Fruit fly (Drosophila melanogaster) S2 (cell line): ENCODE results near the gene asf1.

Experiments used
- CG8478 ChIP-seq: fragments of >200 bp; optimal IDR thresholded peaks from 2 replicates; lab custom pipeline; 2018
- CTCF ChIP-seq, 2 experiments: fragments of >200 bp; optimal IDR thresholded peaks; 2 replicates each; lab custom pipeline; 2018

The asf1 gene

DNA sequence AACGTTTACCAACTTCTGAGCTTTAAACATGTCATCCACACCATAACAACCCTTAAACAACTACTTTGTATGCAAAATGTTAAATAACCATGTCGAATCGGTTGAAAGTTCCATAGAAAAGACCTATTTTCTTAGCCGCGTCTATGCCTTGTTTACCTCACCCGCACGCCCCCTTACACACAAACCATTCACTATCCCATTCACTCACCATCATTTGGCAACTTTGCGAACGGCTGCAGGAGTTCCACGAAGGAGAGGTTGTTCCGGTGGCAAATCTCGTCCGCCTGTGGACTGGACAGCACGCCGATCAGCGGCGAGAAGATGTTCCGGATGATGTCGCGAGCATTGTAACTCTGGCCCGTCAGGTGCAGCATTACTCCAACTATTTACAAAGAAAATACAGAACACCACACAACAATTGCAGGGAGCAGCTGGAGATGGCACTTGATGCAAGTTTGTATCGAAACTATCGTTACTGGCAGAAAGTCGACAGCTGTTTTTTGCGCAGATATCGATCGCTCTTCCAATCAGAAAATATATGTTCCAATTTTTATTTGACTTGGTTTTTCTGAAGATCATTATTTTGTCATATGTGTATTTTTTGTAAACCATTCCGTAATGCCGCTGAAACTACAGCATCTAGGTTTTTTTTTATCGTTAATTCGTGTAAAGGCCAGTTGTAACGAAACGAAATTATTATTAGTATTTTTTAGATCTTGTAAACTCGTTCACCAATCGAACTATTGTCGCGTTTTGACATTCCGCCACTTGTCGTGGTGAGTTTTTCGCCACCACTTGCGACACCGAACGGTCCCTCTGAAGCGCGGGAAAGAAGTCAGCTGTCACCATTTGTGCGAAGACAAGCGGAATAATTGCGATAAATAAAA lies at the start of gene asf1:
Gene asf1 (plus strand): TSS at position 823 of the 887 bp plus-strand sequence.
- peak in 1 of 2 experiments; percentile 28 for TF ChIP-seq CTCF (optimal IDR thresholded peaks at IDR 0.05; lab: Kevin White, UChicago)
- TF ChIP-seq CG8478 (lab: Kevin White, UChicago), result no peak

DNA sequence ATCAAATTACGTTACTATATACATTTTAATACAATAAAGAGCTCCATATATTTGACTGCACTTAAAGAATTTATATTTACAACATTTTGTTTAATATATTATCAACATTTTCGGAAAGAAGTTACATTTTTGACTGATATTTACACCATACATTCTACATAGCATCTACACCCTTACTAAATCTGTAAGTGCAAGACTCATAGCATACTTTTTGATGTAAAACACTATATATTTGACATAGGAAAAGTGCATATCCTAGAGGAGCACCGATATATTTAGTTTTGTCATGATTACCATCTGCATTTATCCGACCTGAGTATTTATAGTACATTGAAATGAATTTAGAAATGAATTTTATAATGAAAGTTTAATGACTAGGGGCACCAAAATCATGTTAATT lies 49.7 kb upstream of the asf1 start:
- TF ChIP-seq CG8478 (lab: Kevin White, UChicago) (no peak), CTCF (optimal IDR thresholded peaks at IDR 0.05; lab: Kevin White, UChicago) (peak; percentile 10 to 50)

DNA sequence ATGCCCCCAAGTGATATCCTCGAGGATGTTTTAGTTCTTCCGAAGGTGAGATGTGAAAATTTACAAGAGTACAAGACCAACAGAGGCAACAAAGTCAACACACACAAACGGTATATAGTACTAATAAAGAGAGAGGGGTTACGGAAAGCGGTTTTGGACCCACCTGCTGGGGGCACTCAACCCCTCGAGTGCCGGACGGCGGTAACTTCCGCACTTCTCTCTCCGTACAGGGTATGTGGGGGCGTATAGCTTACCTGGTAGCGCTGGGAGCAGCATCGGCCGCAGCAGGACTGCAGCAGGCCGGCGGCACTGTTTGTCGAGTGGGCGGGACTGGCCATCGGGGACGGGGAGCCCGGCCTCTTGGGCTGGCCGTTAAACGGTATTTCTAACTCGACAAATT lies 49.3 kb upstream of the asf1 start:
- no peak for TF ChIP-seq CG8478 (lab: Kevin White, UChicago)
- no peak for TF ChIP-seq CTCF (optimal IDR thresholded peaks at IDR 0.05; lab: Kevin White, UChicago)

DNA sequence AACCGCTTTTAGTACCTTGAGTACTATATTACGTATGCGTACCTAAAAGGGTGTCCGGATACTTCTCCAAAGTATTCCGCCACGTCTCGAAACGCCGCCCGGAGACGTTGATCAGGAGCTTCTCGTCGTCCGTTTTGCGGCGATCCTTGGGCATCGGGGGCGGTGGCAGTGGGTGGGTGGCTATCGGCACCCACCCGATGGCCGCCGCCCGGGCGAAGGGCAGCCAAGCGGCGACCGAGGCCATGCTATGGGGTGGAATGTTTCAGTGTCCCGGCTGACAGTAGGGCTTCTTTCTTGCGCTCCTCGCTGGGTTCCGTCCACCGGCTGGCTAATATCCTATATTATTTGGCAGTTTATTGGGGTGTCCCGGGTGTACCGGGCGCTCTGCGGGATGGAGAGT lies 44.2 kb upstream of the asf1 start:
- TF ChIP-seq CG8478 (lab: Kevin White, UChicago) (no peak), CTCF (optimal IDR thresholded peaks at IDR 0.05; lab: Kevin White, UChicago) (no peak)

DNA sequence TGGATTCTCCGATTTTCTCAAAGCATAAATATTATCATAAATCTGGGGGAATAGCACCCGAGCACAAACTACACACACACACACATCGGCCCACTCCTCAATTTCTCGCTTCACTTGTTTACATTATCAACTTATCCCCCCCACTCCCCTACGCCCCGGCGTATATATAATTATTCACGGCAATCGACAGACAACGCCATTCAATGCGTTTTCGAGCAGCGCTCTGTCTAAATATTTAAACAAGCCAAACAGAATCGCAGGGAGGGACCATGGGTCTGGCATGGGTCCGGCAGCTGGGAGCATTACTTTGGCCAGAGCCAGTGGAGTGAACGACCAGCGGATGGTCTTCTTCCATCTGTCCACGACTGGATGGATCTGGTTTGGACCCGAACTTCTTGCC lies 43.0 kb upstream of the asf1 start:
- TF ChIP-seq CTCF (optimal IDR thresholded peaks at IDR 0.05; lab: Kevin White, UChicago) (no peak), CG8478 (lab: Kevin White, UChicago) (no peak)

DNA sequence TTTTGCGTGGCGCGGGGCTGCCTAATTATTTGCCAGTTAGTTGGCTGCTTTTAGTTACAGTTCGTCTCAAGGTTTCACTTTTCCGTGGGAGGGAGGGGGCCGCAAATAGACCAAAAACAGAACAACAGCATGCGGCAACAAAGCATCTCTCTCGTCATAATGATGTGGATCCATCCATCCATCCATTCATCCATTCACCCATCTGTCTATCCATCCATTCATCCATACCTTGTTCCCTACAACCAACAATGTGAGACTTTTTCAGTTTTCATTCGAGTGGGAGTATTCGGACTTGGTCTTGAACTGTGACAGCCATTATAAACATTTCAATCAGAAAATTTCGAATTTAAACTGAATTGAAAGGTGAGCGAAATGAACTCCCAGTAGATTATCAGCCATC lies 39.3 kb upstream of the asf1 start:
- TF ChIP-seq CTCF (optimal IDR thresholded peaks at IDR 0.05; lab: Kevin White, UChicago), result no peak
- no peak for TF ChIP-seq CG8478 (lab: Kevin White, UChicago)

DNA sequence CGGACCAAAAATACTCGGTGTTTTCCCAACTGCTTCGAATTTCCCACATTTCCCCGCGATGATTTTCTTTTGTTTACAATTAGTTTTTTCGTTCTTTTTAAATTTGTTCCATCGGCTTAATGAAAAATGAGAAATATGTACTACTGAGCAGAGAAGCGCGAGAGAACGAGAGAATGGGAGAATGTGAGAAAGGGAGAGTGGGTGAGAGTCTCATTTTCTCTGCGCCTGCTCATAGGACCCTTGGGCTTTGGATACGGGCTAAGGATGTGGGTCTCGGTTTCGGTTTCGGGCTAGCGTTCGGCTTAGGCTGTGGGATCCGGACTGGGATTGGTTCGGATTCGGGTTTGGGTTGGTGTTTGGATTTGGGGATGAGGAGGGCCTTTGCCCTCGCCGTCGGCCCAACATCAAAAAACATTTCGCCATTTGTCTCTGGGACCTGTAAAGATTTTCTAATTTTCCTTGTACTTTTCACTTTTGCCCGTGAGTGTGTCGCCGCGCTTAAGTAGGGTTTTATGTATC lies 37.9 kb upstream of the asf1 start:
- no peak for TF ChIP-seq CTCF (optimal IDR thresholded peaks at IDR 0.05; lab: Kevin White, UChicago)
- TF ChIP-seq CG8478 (lab: Kevin White, UChicago), result no peak

DNA sequence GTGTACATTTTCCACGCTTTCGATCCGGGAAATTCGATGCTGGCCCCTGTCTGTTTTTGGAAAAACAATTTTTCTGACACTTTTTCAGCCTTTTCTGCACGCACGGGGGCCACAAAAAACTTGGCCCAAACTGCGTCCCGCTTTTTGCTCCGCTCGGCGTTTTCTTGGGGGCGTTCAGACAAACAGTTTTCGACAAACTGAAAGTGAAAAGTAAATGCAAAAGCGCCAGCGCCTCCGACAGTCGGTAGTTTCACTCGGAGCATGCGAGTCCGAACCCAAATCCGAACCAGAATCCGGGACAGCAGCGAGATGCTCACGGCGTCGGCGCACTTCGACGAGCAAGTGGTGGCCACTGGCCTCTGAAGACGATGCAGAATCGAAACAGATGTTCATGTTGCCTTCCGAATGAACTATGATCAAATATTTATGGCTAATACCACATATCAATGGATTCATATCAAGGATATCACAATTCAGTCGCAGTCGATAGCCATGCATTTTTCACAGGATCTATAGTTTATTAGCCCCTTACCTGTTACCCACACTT lies 34.3 kb upstream of the asf1 start, which contains the start of gene Shal:
Gene Shal (minus strand): TSS at position 200 of the 547 bp plus-strand sequence.
- TF ChIP-seq CTCF (optimal IDR thresholded peaks at IDR 0.05; lab: Kevin White, UChicago) (no peak), CG8478 (lab: Kevin White, UChicago) (no peak)

DNA sequence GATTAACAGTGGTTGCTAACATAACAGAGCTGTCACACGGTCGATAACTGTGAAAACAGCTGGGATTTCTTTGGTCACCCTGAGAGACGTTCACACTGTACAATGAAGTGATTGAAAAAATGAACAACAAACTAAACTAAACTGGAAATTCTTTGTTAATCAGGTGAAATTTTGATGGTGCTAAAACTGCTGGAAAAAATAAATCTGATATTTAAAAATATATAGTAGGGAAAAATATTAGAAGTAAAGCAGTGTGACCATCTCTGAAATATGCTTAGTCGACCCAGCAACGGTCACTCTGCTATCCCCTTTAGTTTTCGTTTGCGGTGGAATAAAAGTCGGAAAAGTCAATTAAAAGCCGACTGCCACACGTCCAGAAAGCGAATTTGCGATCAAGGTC lies 32.7 kb upstream of the asf1 start, which contains the start of the genes CG9231 and CG9330:
Gene CG9231 (minus strand): TSS at position 25 of the 400 bp plus-strand sequence.
Gene CG9330 (plus strand): TSS at position 275 of the 400 bp plus-strand sequence.
- TF ChIP-seq CTCF (optimal IDR thresholded peaks at IDR 0.05; lab: Kevin White, UChicago) (no peak), CG8478 (lab: Kevin White, UChicago) (no peak)

DNA sequence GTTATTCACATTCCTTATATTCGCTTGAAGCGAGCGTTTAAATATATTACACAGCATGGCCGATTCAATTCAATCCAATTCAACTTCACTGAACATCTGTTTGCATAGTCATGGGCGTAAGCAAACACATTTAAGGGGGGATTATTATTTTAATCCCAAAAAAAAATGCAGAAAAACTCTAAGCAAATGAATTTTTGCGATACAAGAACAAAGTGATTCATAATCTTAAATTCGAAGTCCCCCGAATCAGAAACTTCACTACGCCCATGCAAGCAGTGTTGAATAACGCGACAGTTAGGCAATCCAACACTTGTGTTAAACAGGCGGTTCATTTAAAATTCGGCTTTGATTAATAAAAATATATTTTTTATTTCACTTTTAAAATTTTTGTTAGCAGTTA lies 28.3 kb upstream of the asf1 start, which contains the start of gene CG14100:
Gene CG14100 (minus strand): TSS at position 103 of the 400 bp plus-strand sequence.
- no peak for TF ChIP-seq CG8478 (lab: Kevin White, UChicago)
- TF ChIP-seq CTCF (optimal IDR thresholded peaks at IDR 0.05; lab: Kevin White, UChicago), result no peak

DNA sequence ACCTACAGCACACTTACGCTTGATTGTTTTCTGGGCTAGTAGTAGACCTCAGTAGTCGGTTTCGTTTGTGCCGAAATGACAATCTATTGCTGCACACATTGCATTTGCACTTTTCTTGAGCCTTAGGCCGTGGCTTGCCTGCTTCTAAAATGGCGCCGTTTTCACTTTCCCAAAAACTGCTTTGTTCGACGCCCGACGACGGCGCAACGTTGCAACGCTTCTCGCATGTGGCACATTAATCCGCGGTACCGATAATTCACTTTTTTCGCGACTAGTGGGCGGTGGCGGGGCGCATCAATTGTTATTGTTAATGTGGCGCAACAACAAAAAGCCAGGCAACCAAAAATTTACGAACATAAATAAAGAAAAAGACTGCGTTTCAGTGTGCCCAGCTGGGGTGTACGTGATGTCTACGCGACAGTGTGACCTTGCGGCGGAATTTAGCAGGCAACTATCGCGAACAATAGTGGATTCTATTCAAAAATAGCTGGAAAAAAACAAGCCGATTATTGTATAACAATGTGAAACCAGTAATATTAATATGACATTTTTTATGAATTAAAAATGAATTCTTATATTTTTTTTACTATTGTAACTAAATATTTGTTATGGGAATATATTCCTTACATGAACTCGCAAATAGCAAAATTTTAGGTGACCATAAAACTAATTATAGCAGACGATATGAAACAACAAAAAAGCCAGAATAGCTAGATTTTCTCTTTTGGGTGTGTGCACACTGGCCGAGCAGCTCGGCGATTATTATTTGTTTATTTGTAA lies 20.1 kb upstream of the asf1 start, which contains the start of the genes ash1 and Taf6:
Gene ash1 (minus strand): TSS at position 387 of the 780 bp plus-strand sequence.
Gene Taf6 (plus strand): TSS at position 720 of the 780 bp plus-strand sequence.
- TF ChIP-seq CG8478 (lab: Kevin White, UChicago) (no peak), CTCF (optimal IDR thresholded peaks at IDR 0.05; lab: Kevin White, UChicago) (no peak)

DNA sequence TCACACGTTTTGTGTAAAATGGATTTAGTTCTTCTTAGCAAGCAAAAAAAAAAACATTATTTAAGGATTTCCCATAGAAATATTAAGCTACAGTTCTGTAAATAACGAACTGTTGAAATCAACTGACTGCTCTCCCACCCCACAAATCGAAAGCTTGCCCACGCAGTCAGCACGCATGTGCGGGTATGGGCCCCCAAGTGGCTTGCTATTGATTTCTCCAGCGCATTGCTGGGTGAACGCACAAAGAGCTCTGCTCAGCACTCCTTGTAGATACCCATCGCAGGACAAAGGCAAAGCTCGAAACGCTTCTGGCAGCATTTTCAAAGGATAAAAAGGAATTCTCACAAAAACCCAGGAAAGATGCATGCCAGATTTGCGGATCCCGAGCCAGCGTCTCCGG lies 17.3 kb upstream of the asf1 start, which contains the start of gene CG9368:
Gene CG9368 (plus strand): TSS at position 221 of the 400 bp plus-strand sequence.
- no peak for TF ChIP-seq CG8478 (lab: Kevin White, UChicago)
- TF ChIP-seq CTCF (optimal IDR thresholded peaks at IDR 0.05; lab: Kevin White, UChicago), result no peak

DNA sequence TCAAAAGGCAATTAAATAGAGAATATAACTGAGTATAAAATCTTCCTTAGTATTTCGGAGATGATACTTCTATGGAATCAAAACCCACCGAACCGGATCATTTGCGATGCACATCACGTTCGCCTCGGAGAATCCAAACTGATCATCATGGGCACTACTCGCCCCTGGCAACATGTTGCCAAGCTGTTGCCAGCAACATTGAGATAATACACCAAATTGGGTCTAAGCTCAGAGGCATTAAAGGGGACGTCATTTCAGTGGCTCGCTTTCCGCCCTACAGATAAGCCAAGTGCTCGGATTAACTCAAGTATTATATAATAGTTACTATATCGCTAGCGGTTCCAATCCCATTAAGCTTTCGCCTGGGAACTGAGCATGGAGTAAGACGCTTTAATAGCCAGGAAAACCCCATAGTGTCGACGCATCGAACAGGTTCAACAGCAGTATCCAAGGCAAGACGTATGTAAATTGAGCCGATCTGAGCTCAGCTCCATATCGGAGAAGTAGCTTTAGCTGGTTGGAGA lies 12.7 kb upstream of the asf1 start, which contains the start of the genes lush and CG9372:
Gene lush (minus strand): TSS at position 117 of the 524 bp plus-strand sequence.
Gene CG9372 (plus strand): TSS at position 235 of the 524 bp plus-strand sequence.
- TF ChIP-seq CG8478 (lab: Kevin White, UChicago) (no peak), CTCF (optimal IDR thresholded peaks at IDR 0.05; lab: Kevin White, UChicago) (no peak)
